Fruit fly (Drosophila melanogaster): ENCODE results near the gene CG3609.

Gene CG3609

dm6 chr2L:2413093-2413492 lies 38.7 kb upstream of the CG3609 start (continued):
- TF ChIP-seq Sox102F (GFP tag; optimal IDR thresholded peaks at IDR 0.05): peak; percentile 11
- TF ChIP-seq maf-S (GFP tag; optimal IDR thresholded peaks at IDR 0.05): no peak
- peak; percentile 20 for TF ChIP-seq CG17359 (tag; optimal IDR thresholded peaks at IDR 0.05)
- no peak for TF ChIP-seq CG3065 (GFP tag; optimal IDR thresholded peaks at IDR 0.05)
- no peak for TF ChIP-seq gsb (GFP tag; IDR thresholded peaks at IDR 0.05)
- no peak for TF ChIP-seq CG4282 (GFP tag; optimal IDR thresholded peaks at IDR 0.05)
- no peak for TF ChIP-seq H2.0 (GFP tag; IDR thresholded peaks at IDR 0.05)
- no peak for TF ChIP-seq CG30403 (GFP tag; optimal IDR thresholded peaks at IDR 0.05)
- no peak for TF ChIP-seq pan (optimal IDR thresholded peaks at IDR 0.05)
- TF ChIP-seq pan (GFP tag; optimal IDR thresholded peaks at IDR 0.05 in 1 of 2, IDR thresholded peaks at IDR 0.05 in 1 of 2): peak in 1 of 2 experiments; percentile 36
- TF ChIP-seq BEAF-32 (GFP tag; optimal IDR thresholded peaks at IDR 0.05): no peak
- TF ChIP-seq CG1792 (GFP tag; optimal IDR thresholded peaks at IDR 0.05): no peak
- no peak for TF ChIP-seq klu (GFP tag; IDR thresholded peaks at IDR 0.05)
- TF ChIP-seq CG9727 (GFP tag; optimal IDR thresholded peaks at IDR 0.05): no peak
- TF ChIP-seq row (GFP tag; IDR thresholded peaks at IDR 0.05): peak; percentile 33; the same call in 1 of the 3 replicates
- no peak for TF ChIP-seq CG4328 (GFP tag; optimal IDR thresholded peaks at IDR 0.05)
- TF ChIP-seq kni (GFP tag; optimal IDR thresholded peaks at IDR 0.05): peak; percentile 14
- peak; percentile 76 for TF ChIP-seq Drgx (GFP tag; IDR thresholded peaks at IDR 0.05)
- TF ChIP-seq CG9817 (tag; optimal IDR thresholded peaks at IDR 0.05): no peak
- TF ChIP-seq prd (optimal IDR thresholded peaks at IDR 0.05): no peak
- peak; percentile 33; the same call in 1 of the 3 replicates for TF ChIP-seq prd (GFP tag; IDR thresholded peaks at IDR 0.05)
- no peak for TF ChIP-seq CG11398 (GFP tag; optimal IDR thresholded peaks at IDR 0.05)
- TF ChIP-seq CG7357 (GFP tag; IDR thresholded peaks at IDR 0.05): 0 out of 3 replicates have a peak, but pooled peaks have one; percentile 11
- TF ChIP-seq dm (GFP tag; optimal IDR thresholded peaks at IDR 0.05): no peak
- TF ChIP-seq CG2129 (GFP tag; IDR thresholded peaks at IDR 0.05; ENCODE audit: partially characterized antibody): no peak
- TF ChIP-seq Hr39 (optimal IDR thresholded peaks at IDR 0.05): no peak
- TF ChIP-seq tio (GFP tag; optimal IDR thresholded peaks at IDR 0.05): no peak
- TF ChIP-seq fru (optimal IDR thresholded peaks at IDR 0.05): no peak
- no peak for TF ChIP-seq esg (GFP tag; conservative IDR thresholded peaks at IDR 0.05)
- no peak for TF ChIP-seq CG11723 (GFP tag; optimal IDR thresholded peaks at IDR 0.05)
- TF ChIP-seq Hmx (GFP tag; optimal IDR thresholded peaks at IDR 0.05): no peak
- no peak for TF ChIP-seq ham (GFP tag; IDR thresholded peaks at IDR 0.05)
- TF ChIP-seq wor (GFP tag; IDR thresholded peaks at IDR 0.05): no peak; the same call in 1 of the 2 replicates
- no peak for TF ChIP-seq CG6683 (GFP tag; optimal IDR thresholded peaks at IDR 0.05)
- TF ChIP-seq chn (GFP tag; optimal IDR thresholded peaks at IDR 0.05): no peak
- no peak for TF ChIP-seq tup (GFP tag; optimal IDR thresholded peaks at IDR 0.05)
- TF ChIP-seq CG10366 (GFP tag; IDR thresholded peaks at IDR 0.05): peak; percentile 23; the same call in 1 of the 2 replicates
- TF ChIP-seq CG1832 (GFP tag; optimal IDR thresholded peaks at IDR 0.05): no peak
- no peak for TF ChIP-seq Spps (tag; optimal IDR thresholded peaks at IDR 0.05)
- no peak for TF ChIP-seq z (GFP tag; IDR thresholded peaks at IDR 0.05)
- no peak for TF ChIP-seq knrl (GFP tag; IDR thresholded peaks at IDR 0.05; ENCODE audit: partially characterized antibody)
- no peak for TF ChIP-seq usp (GFP tag; optimal IDR thresholded peaks at IDR 0.05)
- TF ChIP-seq CG6689 (GFP tag; IDR thresholded peaks at IDR 0.05): peak; percentile 27; the same call in 1 of the 2 replicates
- TF ChIP-seq CG10959 (GFP tag; IDR thresholded peaks at IDR 0.05): no peak
- TF ChIP-seq CG11560 (tag; IDR thresholded peaks at IDR 0.05): no peak
- TF ChIP-seq CG5953 (GFP tag; IDR thresholded peaks at IDR 0.05): no peak
- TF ChIP-seq Ptx1 (GFP tag; IDR thresholded peaks at IDR 0.05): 0 out of 2 replicates have a peak, but pooled peaks have one; percentile 20
- no peak for TF ChIP-seq CG13296 (GFP tag; optimal IDR thresholded peaks at IDR 0.05)
- TF ChIP-seq Nf-YB (GFP tag; optimal IDR thresholded peaks at IDR 0.05): no peak
- TF ChIP-seq CG3407 (GFP tag; optimal IDR thresholded peaks at IDR 0.05): no peak
- TF ChIP-seq ind (GFP tag; optimal IDR thresholded peaks at IDR 0.05): no peak
- TF ChIP-seq chif (GFP tag; optimal IDR thresholded peaks at IDR 0.05): no peak
- no peak for TF ChIP-seq bsh (GFP tag; optimal IDR thresholded peaks at IDR 0.05)
